Fruit fly (Drosophila melanogaster) whole organism, embryonic: ENCODE measurements around the gene CG13917.

ENCODE experiments used
- Ada2b ChIP-seq: fragments of 200-800 bp; sonication (Bioruptor generic); IDR thresholded peaks from 2 replicates; pipeline ENCODE4 v1.3.6; 2022; ENCODE audit warnings: missing biosample characterization, missing genetic modification characterization
- Awh ChIP-seq: fragments of 200-800 bp; sonication (Bioruptor generic); IDR thresholded peaks from 2 replicates; pipeline ENCODE4, ENCODE4 v1.3.6; 2022; ENCODE audit warnings: missing biosample characterization, missing genetic modification characterization
- CG10209 ChIP-seq: fragments of 200-800 bp; sonication (Bioruptor generic); optimal IDR thresholded peaks from 3 replicates; lab custom pipeline; 2017; ENCODE audit warnings: missing biosample characterization, mild to moderate bottlenecking, missing genetic modification characterization, missing genetic modification reagents
- CG12071 ChIP-seq: fragments of 200-800 bp; sonication (Bioruptor generic); optimal IDR thresholded peaks from 3 replicates; lab custom pipeline; 2018; ENCODE audit warnings: missing biosample characterization, mild to moderate bottlenecking, missing genetic modification characterization
- CG12942 ChIP-seq: fragments of 200-800 bp; sonication (Bioruptor generic); optimal IDR thresholded peaks from 3 replicates; lab custom pipeline; 2016; ENCODE audit warnings: missing biosample characterization, missing genetic modification characterization
- CG13296 ChIP-seq: fragments of 200-800 bp; sonication (Bioruptor generic); optimal IDR thresholded peaks from 3 replicates; lab custom pipeline; 2018; ENCODE audit warnings: missing biosample characterization, mild to moderate bottlenecking, missing genetic modification characterization
- CG13424 ChIP-seq: fragments of 200-800 bp; sonication (Bioruptor generic); optimal IDR thresholded peaks from 2 replicates; lab custom pipeline; 2019; ENCODE audit warnings: missing biosample characterization, mild to moderate bottlenecking, missing genetic modification characterization, moderate library complexity
- CG1529 ChIP-seq: fragments of 200-800 bp; sonication (Bioruptor generic); optimal IDR thresholded peaks from 3 replicates; lab custom pipeline; 2018; ENCODE audit warnings: missing biosample characterization, missing genetic modification characterization
- CG16813 ChIP-seq: fragments of 200-800 bp; sonication (Bioruptor generic); IDR thresholded peaks from 3 replicates; pipeline ENCODE4 v1.3.6; 2022; ENCODE audit warnings: missing biosample characterization, missing genetic modification characterization; ENCODE audit not compliant: partially characterized antibody
- CG2116 ChIP-seq: fragments of 200-800 bp; sonication (Bioruptor generic); optimal IDR thresholded peaks from 3 replicates; lab custom pipeline; 2018; ENCODE audit warnings: missing biosample characterization, mild to moderate bottlenecking, missing genetic modification characterization
- CG2712 ChIP-seq: fragments of 200-800 bp; optimal IDR thresholded peaks from 3 replicates; lab custom pipeline; 2019; ENCODE audit warnings: missing biosample characterization, mild to moderate bottlenecking, missing genetic modification characterization, moderate library complexity
- CG33213 ChIP-seq: fragments of 200-800 bp; sonication (Bioruptor generic); optimal IDR thresholded peaks from 3 replicates; lab custom pipeline; 2016; ENCODE audit warnings: missing biosample characterization, missing genetic modification characterization
- CG4328 ChIP-seq: fragments of 200-800 bp; sonication (Bioruptor generic); optimal IDR thresholded peaks from 3 replicates; lab custom pipeline; 2017; ENCODE audit warnings: missing biosample characterization, missing genetic modification reagents, missing genetic modification characterization
- CG43689 ChIP-seq: fragments of 200-800 bp; sonication (Bioruptor generic); IDR thresholded peaks from 2 replicates; pipeline ENCODE4 v1.3.6; 2022; ENCODE audit warnings: missing biosample characterization, missing genetic modification characterization
- CG5245 ChIP-seq: fragments of 200-800 bp; sonication (Bioruptor generic); optimal IDR thresholded peaks from 3 replicates; lab custom pipeline; 2016; ENCODE audit warnings: missing biosample characterization, missing genetic modification characterization
- CG5953 ChIP-seq: fragments of 200-800 bp; sonication (Bioruptor generic); IDR thresholded peaks from 2 replicates; pipeline ENCODE4 v1.3.6; 2022; ENCODE audit warnings: missing biosample characterization, missing genetic modification characterization
- CG7786 ChIP-seq: fragments of 200-800 bp; sonication (Bioruptor generic); optimal IDR thresholded peaks from 2 replicates; lab custom pipeline; 2016; ENCODE audit warnings: missing biosample characterization, missing genetic modification characterization
- CG9727 ChIP-seq: fragments of 200-800 bp; sonication (Bioruptor generic); optimal IDR thresholded peaks from 3 replicates; lab custom pipeline; 2017; ENCODE audit warnings: missing biosample characterization, mild to moderate bottlenecking, missing genetic modification characterization
- CTCF ChIP-seq: fragments of 200-800 bp; sonication (Bioruptor generic); optimal IDR thresholded peaks from 2 replicates; lab custom pipeline; 2017; ENCODE audit warnings: missing biosample characterization, mild to moderate bottlenecking, missing genetic modification characterization, moderate library complexity
- Dek ChIP-seq: fragments of 200-800 bp; sonication (Bioruptor generic); optimal IDR thresholded peaks from 3 replicates; lab custom pipeline; 2019; ENCODE audit warnings: missing biosample characterization, mild to moderate bottlenecking, missing genetic modification characterization, moderate library complexity
- Dip2 ChIP-seq: fragments of 200-800 bp; sonication (Bioruptor generic); IDR thresholded peaks from 2 replicates; pipeline ENCODE4 v1.3.6; 2022; ENCODE audit warnings: missing biosample characterization, missing genetic modification characterization
- Dll ChIP-seq: fragments of 200-800 bp; sonication (Bioruptor generic); IDR thresholded peaks from 4 replicates; pipeline ENCODE4 v1.3.6; 2022; ENCODE audit warnings: missing biosample characterization, missing genetic modification characterization; ENCODE audit not compliant: partially characterized antibody
- Doc2 ChIP-seq: fragments of 200-800 bp; sonication (Bioruptor generic); IDR thresholded peaks from 2 replicates; pipeline ENCODE4 v1.3.6; 2022; ENCODE audit warnings: missing biosample characterization, missing genetic modification characterization
- Eip74EF ChIP-seq, 2 experiments: fragments of 200-800 bp in 1 of 2; fragments of >200 bp in 1 of 2; sonication (Bioruptor generic) in 1 of 2; optimal IDR thresholded peaks; 2 replicates each; lab custom pipeline; 2017 to 2019; ENCODE audit warnings: missing biosample characterization in 2 of 2, missing genetic modification characterization in 2 of 2, mild to moderate bottlenecking in 1 of 2, moderate library complexity in 1 of 2
- Fer1 ChIP-seq: fragments of 200-800 bp; sonication (Bioruptor generic); optimal IDR thresholded peaks from 2 replicates; lab custom pipeline; 2017; ENCODE audit warnings: missing biosample characterization, mild to moderate bottlenecking, missing genetic modification characterization
- Fer3 ChIP-seq: fragments of 200-800 bp; sonication (Bioruptor generic); optimal IDR thresholded peaks from 2 replicates; lab custom pipeline; 2018; ENCODE audit warnings: missing biosample characterization, mild to moderate bottlenecking, missing genetic modification characterization, moderate library complexity
- GATAe ChIP-seq: fragments of 200-800 bp; sonication (Bioruptor generic); conservative IDR thresholded peaks from 2 replicates; pipeline ENCODE4 v1.3.6; 2022; ENCODE audit warnings: missing biosample characterization, missing genetic modification characterization
- Hand ChIP-seq: fragments of 200-800 bp; sonication (Bioruptor generic); optimal IDR thresholded peaks from 2 replicates; lab custom pipeline; 2017; ENCODE audit warnings: mild to moderate bottlenecking, missing biosample characterization, missing genetic modification reagents, missing genetic modification characterization
- Hey ChIP-seq: fragments of 200-800 bp; sonication (Bioruptor generic); optimal IDR thresholded peaks from 3 replicates; lab custom pipeline; 2018; ENCODE audit warnings: missing biosample characterization, mild to moderate bottlenecking, missing genetic modification characterization
- Hr39 ChIP-seq: fragments of >200 bp; optimal IDR thresholded peaks from 2 replicates; lab custom pipeline; 2017
- Myb ChIP-seq: fragments of 200-800 bp; sonication (Bioruptor generic); optimal IDR thresholded peaks from 2 replicates; lab custom pipeline; 2016; ENCODE audit warnings: missing biosample characterization, missing genetic modification characterization
- Neu2 ChIP-seq: fragments of 200-800 bp; sonication (Bioruptor generic); optimal IDR thresholded peaks from 3 replicates; lab custom pipeline; 2016; ENCODE audit warnings: missing biosample characterization, missing genetic modification characterization, borderline replicate concordance
- Nf-YB ChIP-seq: fragments of 200-800 bp; sonication (Bioruptor generic); optimal IDR thresholded peaks from 3 replicates; lab custom pipeline; 2019; ENCODE audit warnings: missing biosample characterization, mild to moderate bottlenecking, missing genetic modification characterization, moderate library complexity
- Ptx1 ChIP-seq: fragments of 200-800 bp; sonication (Bioruptor generic); IDR thresholded peaks from 2 replicates; pipeline ENCODE4 v1.3.6; 2022; ENCODE audit warnings: missing biosample characterization, missing genetic modification characterization
- Stat92E ChIP-seq, 3 experiments: fragments of >200 bp in 2 of 3; fragments of 200-800 bp in 1 of 3; sonication (Bioruptor generic) in 1 of 3; optimal IDR thresholded peaks; 2 replicates each; lab custom pipeline; 2017 to 2019; ENCODE audit warnings: missing biosample characterization in 3 of 3, missing genetic modification characterization in 3 of 3, mild to moderate bottlenecking in 1 of 3, moderate library complexity in 1 of 3
- TFAM ChIP-seq: fragments of 200-800 bp; sonication (Bioruptor generic); optimal IDR thresholded peaks from 2 replicates; lab custom pipeline; 2017; ENCODE audit warnings: missing biosample characterization, missing genetic modification characterization, inconsistent platforms
- Usf ChIP-seq: fragments of 200-800 bp; sonication (Bioruptor generic); optimal IDR thresholded peaks from 2 replicates; lab custom pipeline; 2017; ENCODE audit warnings: missing genotype, missing biosample characterization, missing genetic modification characterization
- bab2 ChIP-seq: fragments of 200-800 bp; sonication (Bioruptor generic); optimal IDR thresholded peaks from 2 replicates; lab custom pipeline; 2016; ENCODE audit warnings: missing biosample characterization, missing genetic modification characterization
- cad ChIP-seq: fragments of >200 bp; optimal IDR thresholded peaks from 2 replicates; lab custom pipeline; 2017; ENCODE audit warnings: missing biosample characterization, missing genetic modification characterization
- gcm ChIP-seq: fragments of 200-800 bp; sonication (Bioruptor generic); optimal IDR thresholded peaks from 2 replicates; lab custom pipeline; 2019; ENCODE audit warnings: missing biosample characterization, mild to moderate bottlenecking, missing genetic modification characterization, moderate library complexity
- grau ChIP-seq: fragments of 200-800 bp; optimal IDR thresholded peaks from 3 replicates; lab custom pipeline; 2019; ENCODE audit warnings: missing biosample characterization, mild to moderate bottlenecking, missing genetic modification characterization, moderate library complexity
- lbe ChIP-seq: fragments of 200-800 bp; sonication (Bioruptor generic); optimal IDR thresholded peaks from 2 replicates; lab custom pipeline; 2016; ENCODE audit warnings: missing biosample characterization, mild to moderate bottlenecking, missing genetic modification characterization
- maf-S ChIP-seq: fragments of 200-800 bp; sonication (Bioruptor generic); optimal IDR thresholded peaks from 2 replicates; lab custom pipeline; 2016; ENCODE audit warnings: missing biosample characterization, missing genetic modification characterization
- p53 ChIP-seq: fragments of 200-800 bp; sonication (Bioruptor generic); optimal IDR thresholded peaks from 2 replicates; lab custom pipeline; 2016; ENCODE audit warnings: missing biosample characterization, missing genetic modification characterization
- pfk ChIP-seq: fragments of 200-800 bp; sonication (Bioruptor generic); optimal IDR thresholded peaks from 2 replicates; lab custom pipeline; 2018; ENCODE audit warnings: missing biosample characterization, mild to moderate bottlenecking, missing genetic modification characterization, moderate library complexity
- pho ChIP-seq: fragments of 200-800 bp; sonication (Bioruptor generic); optimal IDR thresholded peaks from 2 replicates; lab custom pipeline; 2016; ENCODE audit warnings: missing biosample characterization, missing genetic modification characterization
- pnt ChIP-seq: fragments of 200-800 bp; sonication (Bioruptor generic); optimal IDR thresholded peaks from 3 replicates; lab custom pipeline; 2016; ENCODE audit warnings: missing biosample characterization, missing genetic modification characterization
- so ChIP-seq: fragments of 200-800 bp; sonication (Bioruptor generic); IDR thresholded peaks from 3 replicates; pipeline ENCODE4 v1.3.6; 2022; ENCODE audit warnings: missing biosample characterization, missing genetic modification characterization
- toy ChIP-seq: fragments of 200-800 bp; sonication (Bioruptor generic); IDR thresholded peaks from 2 replicates; pipeline ENCODE4 v1.3.6; 2022; ENCODE audit warnings: missing biosample characterization, missing genetic modification characterization
- tx ChIP-seq: fragments of 200-800 bp; sonication (Bioruptor generic); optimal IDR thresholded peaks from 2 replicates; lab custom pipeline; 2016; ENCODE audit warnings: missing biosample characterization, missing genetic modification characterization
- vfl ChIP-seq: fragments of 200-800 bp; sonication (Bioruptor generic); optimal IDR thresholded peaks from 2 replicates; lab custom pipeline; 2016; ENCODE audit warnings: missing biosample characterization, missing genetic modification characterization

The CG13917 gene

DNA sequence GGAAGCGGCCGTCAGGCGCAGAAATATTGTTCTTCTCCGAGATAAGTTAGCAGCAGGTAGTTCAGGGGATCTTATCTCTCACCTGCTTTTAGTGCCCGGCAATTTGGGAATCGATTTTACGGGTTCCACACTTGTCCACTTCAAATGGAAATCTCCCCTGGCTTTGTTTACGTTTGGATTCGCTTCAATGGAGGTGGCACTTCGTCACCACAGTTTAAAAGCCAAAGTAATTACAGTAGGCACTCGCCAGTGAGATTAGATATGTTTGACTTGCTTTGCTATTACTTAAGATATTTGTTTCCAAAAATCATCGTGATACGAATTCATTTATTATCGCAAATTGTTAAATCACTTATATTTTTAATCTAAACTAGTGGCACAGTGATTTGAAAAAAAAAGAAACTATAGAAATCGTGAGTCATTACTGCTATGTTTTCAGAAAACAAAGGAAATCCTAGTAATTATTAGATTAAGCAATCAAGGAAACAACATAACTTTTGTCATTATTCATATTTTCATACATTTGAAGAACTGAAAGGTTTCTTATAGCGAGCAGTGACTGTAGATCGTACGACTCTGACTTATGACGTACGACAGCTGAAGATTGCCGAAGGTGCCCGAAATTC is 28.0 kb upstream of the CG13917 start (continued):
- TF ChIP-seq grau (tag; lab: Kevin White, UChicago) (peak; percentile 95), CG10209 (GFP tag; lab: Kevin White, UChicago) (peak; percentile 65), Dip2 (GFP tag; lab: Robert Waterston, UW) (no peak), Ada2b (GFP tag; lab: Robert Waterston, UW) (peak; percentile 38; the same call in 1 of the 2 replicates), CG43689 (GFP tag; lab: Robert Waterston, UW) (no peak), CG7786 (GFP tag; lab: Kevin White, UChicago) (peak; percentile 57), CG1529 (GFP tag; lab: Kevin White, UChicago) (no peak), CG5245 (GFP tag; lab: Kevin White, UChicago) (peak; percentile 4), CG12942 (GFP tag; lab: Kevin White, UChicago) (no peak), Usf (GFP tag; lab: Kevin White, UChicago) (peak; percentile 55), Nf-YB (peak; percentile 20), Hand (GFP tag; lab: Kevin White, UChicago) (peak; percentile 67), toy (GFP tag; lab: Robert Waterston, UW) (no peak), Hr39 (lab: Kevin White, UChicago) (no peak), maf-S (GFP tag; lab: Kevin White, UChicago) (peak; percentile 19), Fer3 (tag; lab: Kevin White, UChicago) (peak; percentile 65), Dll (GFP tag; lab: Robert Waterston, UW) (no peak), p53 (no peak), GATAe (GFP tag; lab: Robert Waterston, UW) (0 out of 2 replicates have a peak, but pooled peaks have one; percentile 36), tx (peak; percentile 41), so (GFP tag; lab: Robert Waterston, UW) (peak; percentile 59; the same call in 1 of the 3 replicates), Myb (GFP tag; lab: Kevin White, UChicago) (peak; percentile 27), Doc2 (GFP tag; lab: Robert Waterston, UW) (no peak), pfk (GFP tag; lab: Kevin White, UChicago) (no peak), Neu2 (GFP tag; lab: Kevin White, UChicago) (no peak), CG5953 (no peak), CG4328 (GFP tag; lab: Kevin White, UChicago) (peak; percentile 25), Ptx1 (GFP tag; lab: Robert Waterston, UW) (peak; percentile 36; the same call in 1 of the 2 replicates), CG16813 (GFP tag; lab: Robert Waterston, UW) (no peak), CG2116 (GFP tag; lab: Kevin White, UChicago) (peak; percentile 22), Eip74EF (GFP tag; optimal IDR thresholded peaks at IDR 0.05; lab: Kevin White, UChicago) (no peak), CG13296 (GFP tag; lab: Kevin White, UChicago) (peak; percentile 74), CG12071 (GFP tag; lab: Kevin White, UChicago) (no peak), CTCF (GFP tag; lab: Kevin White, UChicago) (no peak), bab2 (GFP tag; lab: Kevin White, UChicago) (peak; percentile 14), pnt (peak; percentile 33), gcm (GFP tag; lab: Kevin White, UChicago) (peak; percentile 34), CG33213 (no peak), pho (GFP tag; lab: Kevin White, UChicago) (peak; percentile 66), TFAM (no peak), Dek (tag; lab: Kevin White, UChicago) (peak; percentile 70), Fer1 (peak; percentile 79), CG9727 (GFP tag; lab: Kevin White, UChicago) (peak; percentile 73), Awh (GFP tag; lab: Robert Waterston, UW) (no peak), Stat92E (GFP tag; optimal IDR thresholded peaks at IDR 0.05; lab: Kevin White, UChicago) (no peak), vfl (GFP tag; lab: Kevin White, UChicago) (no peak), CG2712 (tag; lab: Kevin White, UChicago) (peak; percentile 55), CG13424 (tag; lab: Kevin White, UChicago) (peak; percentile 66), lbe (GFP tag; lab: Kevin White, UChicago) (peak; percentile 76), Hey (tag; lab: Kevin White, UChicago) (peak; percentile 24), cad (GFP tag; lab: Kevin White, UChicago) (peak; percentile 33)
